Fruit fly (Drosophila melanogaster): ENCODE results near the gene NdufA3.

DNA sequence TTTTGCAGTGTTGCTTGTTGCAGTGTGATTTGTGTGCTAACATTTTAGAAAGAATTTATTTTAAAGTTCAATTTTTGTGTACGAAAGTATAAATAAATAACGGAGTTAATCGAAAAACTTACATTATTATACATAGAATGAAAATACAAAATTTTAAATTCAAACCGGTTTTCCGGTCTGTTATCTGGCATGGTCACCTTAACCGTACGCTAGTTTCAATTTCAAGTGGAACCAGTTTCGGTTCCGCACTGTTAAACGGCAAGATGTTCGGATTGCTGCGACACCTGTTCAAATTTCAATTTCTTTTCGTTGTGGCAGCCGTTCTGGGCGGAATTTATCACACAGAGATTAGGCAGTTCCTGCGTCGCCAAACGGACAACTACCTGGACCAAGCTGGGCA lies 32.6 kb upstream of the NdufA3 start, which contains the start of gene CG12056:
- no peak for TF ChIP-seq pan (optimal IDR thresholded peaks at IDR 0.05)
- TF ChIP-seq CG8478 (optimal IDR thresholded peaks at IDR 0.05), result no peak
- no peak for TF ChIP-seq EcR (GFP tag; optimal IDR thresholded peaks at IDR 0.05)
- TF ChIP-seq Dll (optimal IDR thresholded peaks at IDR 0.05), result no peak
- no peak for TF ChIP-seq psq (optimal IDR thresholded peaks at IDR 0.05)
- no peak for TF ChIP-seq usp (GFP tag; optimal IDR thresholded peaks at IDR 0.05)

All from whole organism.